Fruit fly (Drosophila melanogaster) whole organism, pupa: ENCODE data around the gene Jhbp15.

Source experiments
- CG9948 ChIP-seq: fragments of 200-800 bp; sonication (Bioruptor generic); optimal IDR thresholded peaks from 2 replicates; lab custom pipeline; 2018; ENCODE audit warnings: missing biosample characterization, mild to moderate bottlenecking, missing genetic modification characterization, moderate library complexity
- fd96Ca ChIP-seq: fragments of 200-800 bp; sonication (Bioruptor generic); IDR thresholded peaks from 3 replicates; pipeline ENCODE4 v1.3.6; 2022; ENCODE audit warnings: missing biosample characterization, missing genetic modification characterization

DNA sequence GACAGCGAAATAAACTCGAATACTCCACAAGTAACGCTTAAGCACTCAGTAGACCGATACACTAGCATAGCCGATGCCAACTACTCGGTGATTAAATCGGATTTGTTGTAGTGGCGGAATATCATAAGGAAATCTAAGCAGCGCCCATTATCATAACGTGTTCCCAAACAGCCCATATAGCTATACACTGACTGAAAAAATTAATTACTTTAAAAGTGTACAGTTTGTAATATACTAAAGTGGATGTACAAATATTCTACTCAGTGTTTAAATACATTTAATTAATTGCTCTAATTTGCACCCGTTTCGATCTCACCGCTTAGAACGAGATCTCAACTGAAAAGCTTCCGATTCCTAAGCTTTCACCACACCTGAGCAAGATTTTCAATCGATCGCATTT is 2.0 kb downstream of the Jhbp15 start, which contains the start of gene CG7079:
- TF ChIP-seq fd96Ca (GFP tag; lab: Robert Waterston, UW), result no peak
- no peak for TF ChIP-seq CG9948 (tag; lab: Kevin White, UChicago)
